Fruit fly (Drosophila melanogaster) whole organism, embryonic: Measurements from ENCODE around the gene NaPi-III.

Experiments used
- Ada2b ChIP-seq: fragments of 200-800 bp; sonication (Bioruptor generic); IDR thresholded peaks from 2 replicates; pipeline ENCODE4 v1.3.6; 2022; ENCODE audit warnings: missing biosample characterization, missing genetic modification characterization
- Asciz ChIP-seq: fragments of 200-800 bp; sonication (Bioruptor generic); optimal IDR thresholded peaks from 2 replicates; lab custom pipeline; 2017; ENCODE audit warnings: missing biosample characterization, mild to moderate bottlenecking, missing genetic modification characterization, missing genetic modification reagents
- CG12942 ChIP-seq: fragments of 200-800 bp; sonication (Bioruptor generic); optimal IDR thresholded peaks from 3 replicates; lab custom pipeline; 2016; ENCODE audit warnings: missing biosample characterization, missing genetic modification characterization
- CG13296 ChIP-seq: fragments of 200-800 bp; sonication (Bioruptor generic); optimal IDR thresholded peaks from 3 replicates; lab custom pipeline; 2018; ENCODE audit warnings: missing biosample characterization, mild to moderate bottlenecking, missing genetic modification characterization
- CG15011 ChIP-seq: fragments of 200-800 bp; sonication (Bioruptor generic); optimal IDR thresholded peaks from 3 replicates; lab custom pipeline; 2018; ENCODE audit warnings: missing biosample characterization, mild to moderate bottlenecking, missing genetic modification characterization
- CG15479 ChIP-seq: fragments of 200-800 bp; sonication (Bioruptor generic); optimal IDR thresholded peaks from 3 replicates; lab custom pipeline; 2019; ENCODE audit warnings: missing biosample characterization, mild to moderate bottlenecking, missing genetic modification characterization, moderate library complexity
- CG15514 ChIP-seq: fragments of 200-800 bp; sonication (Bioruptor generic); optimal IDR thresholded peaks from 3 replicates; lab custom pipeline; 2017; ENCODE audit warnings: missing biosample characterization, missing genetic modification characterization, mild to moderate bottlenecking, moderate library complexity, missing genetic modification reagents
- CG1603 ChIP-seq: fragments of 200-800 bp; sonication (Bioruptor generic); optimal IDR thresholded peaks from 2 replicates; lab custom pipeline; 2019; ENCODE audit warnings: missing biosample characterization, mild to moderate bottlenecking, missing genetic modification characterization, moderate library complexity
- CG2199 ChIP-seq: fragments of 200-800 bp; sonication (Bioruptor generic); IDR thresholded peaks from 3 replicates; pipeline ENCODE4 v1.3.6; 2022; ENCODE audit warnings: missing biosample characterization, missing genetic modification characterization
- CG34376 ChIP-seq: fragments of 200-800 bp; sonication (Bioruptor generic); optimal IDR thresholded peaks from 2 replicates; lab custom pipeline; 2018; ENCODE audit warnings: missing biosample characterization, mild to moderate bottlenecking, missing genetic modification characterization
- CG34422 ChIP-seq: fragments of 200-800 bp; sonication (Bioruptor generic); IDR thresholded peaks from 3 replicates; pipeline ENCODE4 v1.3.6; 2022; ENCODE audit warnings: missing biosample characterization, missing genetic modification characterization
- CG42726 ChIP-seq: fragments of 200-800 bp; sonication (Bioruptor generic); IDR thresholded peaks from 2 replicates; pipeline ENCODE4 v1.3.6; 2022; ENCODE audit warnings: missing biosample characterization, missing genetic modification characterization; ENCODE audit not compliant: partially characterized antibody
- CG6689 ChIP-seq: fragments of 200-800 bp; sonication (Bioruptor generic); IDR thresholded peaks from 2 replicates; pipeline ENCODE4 v1.3.6; 2022; ENCODE audit warnings: missing biosample characterization, missing genetic modification characterization
- CG6813 ChIP-seq: fragments of 200-800 bp; sonication (Bioruptor generic); optimal IDR thresholded peaks from 2 replicates; lab custom pipeline; 2017; ENCODE audit warnings: missing biosample characterization, missing genetic modification characterization, mild to moderate bottlenecking, moderate library complexity, missing genetic modification reagents
- CG8290 ChIP-seq, 3 experiments: fragments of 200-800 bp; sonication (Bioruptor generic); optimal IDR thresholded peaks; 2 replicates each; lab custom pipeline; 2016 to 2019; ENCODE audit warnings: missing biosample characterization in 3 of 3, missing genetic modification characterization in 3 of 3, mild to moderate bottlenecking in 2 of 3, moderate library complexity in 1 of 3
- CG9932 ChIP-seq: fragments of 200-800 bp; sonication (Bioruptor generic); IDR thresholded peaks from 2 replicates; pipeline ENCODE4 v1.3.6; 2022; ENCODE audit warnings: missing biosample characterization, missing genetic modification characterization
- CoRest ChIP-seq: fragments of 200-800 bp; sonication (Bioruptor generic); optimal IDR thresholded peaks from 3 replicates; lab custom pipeline; 2018; ENCODE audit warnings: missing biosample characterization, mild to moderate bottlenecking, missing genetic modification characterization, moderate library complexity
- D19B ChIP-seq: fragments of 200-800 bp; sonication (Bioruptor generic); optimal IDR thresholded peaks from 2 replicates; lab custom pipeline; 2017; ENCODE audit warnings: missing biosample characterization, mild to moderate bottlenecking, missing genetic modification characterization
- ERR ChIP-seq: fragments of 200-800 bp; sonication (Bioruptor generic); optimal IDR thresholded peaks from 2 replicates; lab custom pipeline; 2016; ENCODE audit warnings: missing biosample characterization, missing genetic modification characterization
- Fer1 ChIP-seq: fragments of 200-800 bp; sonication (Bioruptor generic); optimal IDR thresholded peaks from 2 replicates; lab custom pipeline; 2017; ENCODE audit warnings: missing biosample characterization, mild to moderate bottlenecking, missing genetic modification characterization
- HLHmδ ChIP-seq: fragments of 200-800 bp; sonication (Bioruptor generic); optimal IDR thresholded peaks from 2 replicates; lab custom pipeline; 2018; ENCODE audit warnings: missing biosample characterization, mild to moderate bottlenecking, missing genetic modification characterization, moderate library complexity
- Med ChIP-seq: fragments of 200-800 bp; sonication (Bioruptor generic); peaks from one replicate; lab custom pipeline; 2016; ENCODE audit warnings: missing biosample characterization, missing genetic modification characterization, mild to moderate bottlenecking, inconsistent platforms, moderate library complexity
- Pdp1 ChIP-seq, 2 experiments: fragments of 200-800 bp; sonication (Bioruptor generic); optimal IDR thresholded peaks; 3 replicates each; lab custom pipeline; 2016; ENCODE audit warnings: missing biosample characterization in 2 of 2, missing genetic modification characterization in 2 of 2, mild to moderate bottlenecking in 1 of 2, moderate library complexity in 1 of 2
- Ravus ChIP-seq: fragments of 200-800 bp; sonication (Bioruptor generic); IDR thresholded peaks from 2 replicates; pipeline ENCODE4 v1.3.6; 2022; ENCODE audit warnings: missing biosample characterization, missing genetic modification characterization
- bab2 ChIP-seq: fragments of 200-800 bp; sonication (Bioruptor generic); optimal IDR thresholded peaks from 2 replicates; lab custom pipeline; 2016; ENCODE audit warnings: missing biosample characterization, missing genetic modification characterization
- br ChIP-seq: fragments of >200 bp; optimal IDR thresholded peaks from 2 replicates; lab custom pipeline; 2017
- cad ChIP-seq: fragments of >200 bp; optimal IDR thresholded peaks from 2 replicates; lab custom pipeline; 2017; ENCODE audit warnings: missing biosample characterization, missing genetic modification characterization
- corto ChIP-seq: fragments of 200-800 bp; sonication (Bioruptor generic); optimal IDR thresholded peaks from 2 replicates; lab custom pipeline; 2016; ENCODE audit warnings: missing biosample characterization, mild to moderate bottlenecking, missing genetic modification characterization, moderate library complexity
- dm ChIP-seq: fragments of 200-800 bp; sonication (Bioruptor generic); optimal IDR thresholded peaks from 3 replicates; lab custom pipeline; 2016; ENCODE audit warnings: missing biosample characterization, missing genetic modification characterization
- eve ChIP-seq, 2 experiments: fragments of >200 bp; optimal IDR thresholded peaks; 2 replicates each; lab custom pipeline; 2017; ENCODE audit warnings: missing biosample characterization in 2 of 2, missing genetic modification characterization in 2 of 2
- exex ChIP-seq: fragments of 200-800 bp; sonication (Bioruptor generic); optimal IDR thresholded peaks from 4 replicates; lab custom pipeline; 2018; ENCODE audit warnings: missing biosample characterization, mild to moderate bottlenecking, missing genetic modification characterization, moderate library complexity
- fd3F ChIP-seq: fragments of 200-800 bp; sonication (Bioruptor generic); optimal IDR thresholded peaks from 2 replicates; lab custom pipeline; 2018; ENCODE audit warnings: missing biosample characterization, mild to moderate bottlenecking, missing genetic modification characterization, moderate library complexity
- ftz-f1 ChIP-seq: fragments of 200-800 bp; sonication (Bioruptor generic); optimal IDR thresholded peaks from 2 replicates; lab custom pipeline; 2016; ENCODE audit warnings: missing biosample characterization, missing genetic modification characterization
- grau ChIP-seq: fragments of 200-800 bp; optimal IDR thresholded peaks from 3 replicates; lab custom pipeline; 2019; ENCODE audit warnings: missing biosample characterization, mild to moderate bottlenecking, missing genetic modification characterization, moderate library complexity
- insv ChIP-seq, 2 experiments: fragments of 200-800 bp; sonication (Bioruptor generic); optimal IDR thresholded peaks; 3 replicates each; lab custom pipeline; 2016 to 2018; ENCODE audit warnings: missing biosample characterization in 2 of 2, missing genetic modification characterization in 2 of 2
- kah ChIP-seq: fragments of 200-800 bp; sonication (Bioruptor generic); optimal IDR thresholded peaks from 2 replicates; lab custom pipeline; 2018; ENCODE audit warnings: missing biosample characterization, mild to moderate bottlenecking, missing genetic modification characterization
- lab ChIP-seq: fragments of 200-800 bp; sonication (Bioruptor generic); optimal IDR thresholded peaks from 3 replicates; lab custom pipeline; 2017; ENCODE audit warnings: missing biosample characterization, missing genetic modification characterization, mild to moderate bottlenecking, moderate library complexity, missing genetic modification reagents
- lilli ChIP-seq: fragments of 200-800 bp; sonication (Bioruptor generic); optimal IDR thresholded peaks from 3 replicates; lab custom pipeline; 2016; ENCODE audit warnings: missing biosample characterization, missing genetic modification characterization
- lov ChIP-seq, 2 experiments: fragments of 200-800 bp in 1 of 2; fragments of >200 bp in 1 of 2; sonication (Bioruptor generic) in 1 of 2; IDR thresholded peaks in 1 of 2; optimal IDR thresholded peaks in 1 of 2; 2 replicates in 1 of 2; 3 replicates in 1 of 2; pipeline versions ENCODE4 v1.3.6 to Lab custom; 2017 to 2022; ENCODE audit warnings: missing biosample characterization in 1 of 2, missing genetic modification characterization in 1 of 2
- mam ChIP-seq: fragments of 200-800 bp; sonication (Bioruptor generic); optimal IDR thresholded peaks from 3 replicates; lab custom pipeline; 2016; ENCODE audit warnings: missing biosample characterization, missing genetic modification characterization
- mirr ChIP-seq: fragments of 200-800 bp; sonication (Bioruptor generic); optimal IDR thresholded peaks from 3 replicates; lab custom pipeline; 2018; ENCODE audit warnings: missing biosample characterization, mild to moderate bottlenecking, missing genetic modification characterization
- psq ChIP-seq: fragments of 200-800 bp; sonication (Bioruptor generic); optimal IDR thresholded peaks from 2 replicates; lab custom pipeline; 2017; ENCODE audit warnings: missing biosample characterization, missing genetic modification characterization
- shn ChIP-seq: fragments of 200-800 bp; sonication (Bioruptor generic); optimal IDR thresholded peaks from 3 replicates; lab custom pipeline; 2016; ENCODE audit warnings: missing biosample characterization, missing genetic modification characterization
- so ChIP-seq: fragments of 200-800 bp; sonication (Bioruptor generic); IDR thresholded peaks from 3 replicates; pipeline ENCODE4 v1.3.6; 2022; ENCODE audit warnings: missing biosample characterization, missing genetic modification characterization
- sug ChIP-seq: fragments of 200-800 bp; optimal IDR thresholded peaks from 2 replicates; lab custom pipeline; 2019; ENCODE audit warnings: missing biosample characterization, mild to moderate bottlenecking, missing genetic modification characterization, moderate library complexity
- twi ChIP-seq: fragments of 200-800 bp; optimal IDR thresholded peaks from 2 replicates; lab custom pipeline; 2019; ENCODE audit warnings: missing biosample characterization, mild to moderate bottlenecking, missing genetic modification characterization, moderate library complexity

The NaPi-III gene

dm6 chr3L:11084557-11085231 is 38.5 kb upstream of the NaPi-III start (continued):
- TF ChIP-seq insv (GFP tag; optimal IDR thresholded peaks at IDR 0.05; lab: Kevin White, UChicago) = peak in 1 of 2 experiments; percentile 70
- TF ChIP-seq CG15011 = peak; percentile 88
- TF ChIP-seq lov (optimal IDR thresholded peaks at IDR 0.05; lab: Kevin White, UChicago) = no peak
- peak; percentile 97 for TF ChIP-seq lov (GFP tag; IDR thresholded peaks at IDR 0.05; lab: Robert Waterston, UW)
- peak; percentile 92 for TF ChIP-seq shn
- TF ChIP-seq CG12942 (GFP tag; lab: Kevin White, UChicago) = peak; percentile 96
- TF ChIP-seq CG8290 (GFP tag; optimal IDR thresholded peaks at IDR 0.05; lab: Kevin White, UChicago) = peak; percentile 95
- TF ChIP-seq CG8290 (tag; optimal IDR thresholded peaks at IDR 0.05; lab: Kevin White, UChicago) = peak in 1 of 2 experiments; percentile 77
- TF ChIP-seq psq (GFP tag; lab: Kevin White, UChicago) = peak; percentile 91
- peak; percentile 95 for TF ChIP-seq lilli (GFP tag; lab: Kevin White, UChicago)
- no peak for TF ChIP-seq cad (GFP tag; lab: Kevin White, UChicago)
- TF ChIP-seq corto (GFP tag; lab: Kevin White, UChicago) = peak; percentile 66
- TF ChIP-seq Asciz (GFP tag; lab: Kevin White, UChicago) = peak; percentile 98
- peak; percentile 92 for TF ChIP-seq mam (GFP tag; lab: Kevin White, UChicago)
- TF ChIP-seq bab2 (GFP tag; lab: Kevin White, UChicago) = peak; percentile 96
- TF ChIP-seq CG9932 = peak; percentile 80
- TF ChIP-seq Ada2b = peak; percentile 97
- peak; percentile 80 for TF ChIP-seq Ravus (GFP tag; lab: Robert Waterston, UW)
- TF ChIP-seq, all 482 proteins: peak for 425

dm6 chr3L:11085810-11086209 is 37.3 kb upstream of the NaPi-III start:
- TF ChIP-seq CG42726 (GFP tag; lab: Robert Waterston, UW) (no peak), D19B (GFP tag; lab: Kevin White, UChicago) (peak; percentile 74), mirr (GFP tag; lab: Kevin White, UChicago) (peak; percentile 80), kah (GFP tag; lab: Kevin White, UChicago) (peak; percentile 84), CG1603 (tag; lab: Kevin White, UChicago) (peak; percentile 10), br (lab: Kevin White, UChicago) (no peak), sug (tag; lab: Kevin White, UChicago) (peak; percentile 92), dm (GFP tag; lab: Kevin White, UChicago) (peak; percentile 29), CG2199 (GFP tag; lab: Robert Waterston, UW) (0 out of 3 replicates have a peak, but pooled peaks have one; percentile 23), grau (tag; lab: Kevin White, UChicago) (peak; percentile 0), exex (peak; percentile 54), so (0 out of 3 replicates have a peak, but pooled peaks have one; percentile 31), lab (GFP tag; lab: Kevin White, UChicago) (peak; percentile 28), CG34422 (GFP tag; lab: Robert Waterston, UW) (0 out of 3 replicates have a peak, but pooled peaks have one; percentile 30), Asciz (GFP tag; lab: Kevin White, UChicago) (peak; percentile 26), CG6689 (GFP tag; lab: Robert Waterston, UW) (peak; percentile 54; the same call in 1 of the 2 replicates), CG13296 (peak; percentile 9), Fer1 (GFP tag; lab: Kevin White, UChicago) (peak; percentile 43), ftz-f1 (GFP tag; lab: Kevin White, UChicago) (no peak), HLHmδ (GFP tag; lab: Kevin White, UChicago) (peak; percentile 28), CG8290 (GFP tag; optimal IDR thresholded peaks at IDR 0.05; lab: Kevin White, UChicago) (no peak), CG8290 (tag; optimal IDR thresholded peaks at IDR 0.05; lab: Kevin White, UChicago) (peak in 1 of 2 experiments; percentile 53), CG34376 (peak; percentile 42), twi (tag; lab: Kevin White, UChicago) (peak; percentile 80), insv (GFP tag; optimal IDR thresholded peaks at IDR 0.05; lab: Kevin White, UChicago) (no peak), CG15514 (GFP tag; lab: Kevin White, UChicago) (peak; percentile 27), eve (GFP tag; optimal IDR thresholded peaks at IDR 0.05; lab: Kevin White, UChicago) (peak in 1 of 2 experiments; percentile 26), CoRest (tag; lab: Kevin White, UChicago) (no peak), CG6813 (GFP tag; lab: Kevin White, UChicago) (peak; percentile 41), fd3F (GFP tag; lab: Kevin White, UChicago) (peak; percentile 4), Med (GFP tag; lab: Kevin White, UChicago) (peak; percentile 54), CG15479 (peak; percentile 48), ERR (no peak), Pdp1 (GFP tag; optimal IDR thresholded peaks at IDR 0.05; lab: Kevin White, UChicago) (peak in 1 of 2 experiments; percentile 38)
